Worm (Caenorhabditis elegans): Measurements from ENCODE around the gene F28A12.3.

Gene F28A12.3

DNA sequence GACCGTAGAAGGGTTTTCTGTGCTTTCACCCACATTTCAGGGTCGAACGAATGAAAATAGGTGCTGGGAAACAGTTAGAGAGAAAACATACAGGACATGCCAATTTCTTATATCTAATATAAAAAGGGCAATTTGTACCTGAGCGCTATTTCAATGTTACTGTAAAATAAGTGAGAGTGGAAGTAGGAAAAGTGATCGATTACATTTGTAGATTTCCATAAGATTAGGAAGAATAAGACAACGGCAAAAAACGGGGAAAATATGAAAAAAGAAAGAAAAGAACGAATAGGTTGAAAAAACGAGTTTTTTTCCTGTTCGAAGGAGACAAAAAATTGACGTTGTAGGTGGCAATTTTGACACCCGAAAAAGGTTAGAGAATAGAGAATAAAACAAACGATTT, 27.1 kb upstream of the F28A12.3 start:
- TF ChIP-seq klf-2 (GFP tag; conservative IDR thresholded peaks at IDR 0.05) = no peak
- no peak for TF ChIP-seq ztf-29 (GFP tag; IDR thresholded peaks at IDR 0.05)

DNA sequence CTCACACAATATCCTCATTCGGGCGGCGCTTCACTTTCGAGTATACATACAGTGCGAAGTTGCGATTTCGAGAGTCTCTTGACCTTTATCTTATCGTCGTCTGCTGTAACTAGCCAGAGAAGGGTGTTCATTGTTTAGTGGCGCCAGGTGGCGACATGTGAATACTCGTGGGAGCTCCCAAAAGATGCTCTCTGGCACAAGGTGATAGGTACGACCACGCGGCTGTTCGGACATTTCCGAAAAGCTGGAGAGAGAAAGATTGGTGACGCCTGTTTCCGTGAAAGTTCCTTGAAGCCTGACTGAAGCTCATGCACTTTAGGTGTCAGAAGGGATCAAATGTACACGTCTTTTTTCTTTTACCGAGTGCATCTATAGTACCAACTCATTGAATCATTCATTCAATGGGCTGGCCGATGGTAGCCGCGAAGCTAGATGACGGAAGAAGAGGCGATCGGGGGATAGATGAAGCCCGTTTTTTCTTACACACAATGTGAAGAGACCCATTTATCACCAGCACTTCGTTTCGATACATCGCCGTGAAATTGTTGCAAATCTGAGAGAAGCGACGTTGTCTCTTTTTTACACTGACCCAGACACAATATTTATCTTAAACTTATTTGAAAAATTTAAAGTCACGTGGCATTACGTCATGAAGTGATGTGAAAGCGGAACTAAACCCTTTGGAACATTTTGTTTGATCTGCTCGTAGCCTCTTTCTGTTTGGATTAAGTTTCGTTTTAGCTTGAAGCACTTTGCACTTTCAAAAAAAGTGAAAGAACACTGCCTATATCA, 26.3 kb upstream of the F28A12.3 start:
- no peak for TF ChIP-seq ref-1 (GFP tag; conservative IDR thresholded peaks at IDR 0.05)
- TF ChIP-seq ztf-29 (GFP tag; IDR thresholded peaks at IDR 0.05) = no peak
- TF ChIP-seq med-1 (GFP tag; optimal IDR thresholded peaks at IDR 0.05; ENCODE audit: insufficient read depth) = no peak
- TF ChIP-seq tab-1 (GFP tag; IDR thresholded peaks at IDR 0.05) = no peak
- no peak for TF ChIP-seq T22C8.4 (GFP tag; IDR thresholded peaks at IDR 0.05)
- no peak for TF ChIP-seq flt-1 (GFP tag; IDR thresholded peaks at IDR 0.05)
- no peak for TF ChIP-seq ztf-23 (GFP tag; IDR thresholded peaks at IDR 0.05)
- TF ChIP-seq cog-1 (tag; optimal IDR thresholded peaks at IDR 0.05) = no peak
- no peak for TF ChIP-seq klf-2 (GFP tag; conservative IDR thresholded peaks at IDR 0.05)

DNA sequence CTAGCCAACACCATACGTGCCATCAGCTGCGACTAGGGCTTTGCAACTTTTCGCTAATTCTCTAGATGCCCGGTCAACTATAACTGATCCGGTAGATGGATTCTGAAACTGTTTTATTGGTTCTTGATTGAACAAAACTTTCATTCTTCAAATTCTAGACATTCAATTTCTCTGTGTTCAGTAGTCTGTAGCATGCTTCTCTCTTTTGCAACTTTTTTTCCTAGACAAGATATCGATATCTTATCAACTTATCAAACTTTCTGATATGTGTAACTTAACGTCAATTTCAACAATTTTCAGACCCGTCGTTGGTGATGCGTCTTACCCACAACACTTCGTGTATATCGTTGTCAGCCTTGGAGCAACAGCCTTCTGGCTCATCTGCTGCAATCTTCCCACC, 24.6 kb upstream of the F28A12.3 start, which contains the start of gene ZC190.4:
ZC190.4 (plus strand) TSS at position 301 of the 400 bp plus-strand sequence.
- TF ChIP-seq klf-2 (GFP tag; conservative IDR thresholded peaks at IDR 0.05) (no peak), T22C8.4 (GFP tag; IDR thresholded peaks at IDR 0.05) (no peak), ref-1 (GFP tag; conservative IDR thresholded peaks at IDR 0.05) (no peak), flt-1 (GFP tag; IDR thresholded peaks at IDR 0.05) (no peak), tab-1 (GFP tag; IDR thresholded peaks at IDR 0.05) (no peak), ztf-29 (GFP tag; IDR thresholded peaks at IDR 0.05) (no peak), ztf-23 (GFP tag; IDR thresholded peaks at IDR 0.05) (no peak), cog-1 (tag; optimal IDR thresholded peaks at IDR 0.05) (no peak), med-1 (GFP tag; optimal IDR thresholded peaks at IDR 0.05; ENCODE audit: insufficient read depth) (no peak)

DNA sequence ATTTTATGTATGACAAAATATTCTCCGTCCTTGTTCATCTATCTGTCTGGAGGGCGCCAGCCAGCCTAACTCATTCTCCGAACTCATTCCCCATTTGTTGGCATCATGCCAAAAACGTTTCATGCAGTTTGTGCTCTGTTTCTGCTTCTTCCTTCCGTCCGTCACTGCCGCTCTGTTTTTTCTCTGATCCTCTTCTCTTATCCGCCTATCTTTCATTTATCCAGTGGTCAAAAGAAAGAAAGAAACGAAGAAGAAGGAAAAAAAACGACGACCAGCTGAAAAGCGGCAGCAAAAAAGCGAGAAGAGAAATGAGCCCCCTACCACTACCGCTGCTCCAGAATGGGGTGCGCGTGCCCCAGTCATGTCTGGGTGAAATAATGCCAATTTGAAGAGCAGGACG, 21.9 kb upstream of the F28A12.3 start:
- TF ChIP-seq med-1 (GFP tag; optimal IDR thresholded peaks at IDR 0.05; ENCODE audit: insufficient read depth) (no peak), ztf-29 (GFP tag; IDR thresholded peaks at IDR 0.05) (no peak), flt-1 (GFP tag; IDR thresholded peaks at IDR 0.05) (no peak), cog-1 (tag; optimal IDR thresholded peaks at IDR 0.05) (no peak), ztf-23 (GFP tag; IDR thresholded peaks at IDR 0.05) (no peak), ref-1 (GFP tag; conservative IDR thresholded peaks at IDR 0.05) (no peak), klf-2 (GFP tag; conservative IDR thresholded peaks at IDR 0.05) (no peak)

DNA sequence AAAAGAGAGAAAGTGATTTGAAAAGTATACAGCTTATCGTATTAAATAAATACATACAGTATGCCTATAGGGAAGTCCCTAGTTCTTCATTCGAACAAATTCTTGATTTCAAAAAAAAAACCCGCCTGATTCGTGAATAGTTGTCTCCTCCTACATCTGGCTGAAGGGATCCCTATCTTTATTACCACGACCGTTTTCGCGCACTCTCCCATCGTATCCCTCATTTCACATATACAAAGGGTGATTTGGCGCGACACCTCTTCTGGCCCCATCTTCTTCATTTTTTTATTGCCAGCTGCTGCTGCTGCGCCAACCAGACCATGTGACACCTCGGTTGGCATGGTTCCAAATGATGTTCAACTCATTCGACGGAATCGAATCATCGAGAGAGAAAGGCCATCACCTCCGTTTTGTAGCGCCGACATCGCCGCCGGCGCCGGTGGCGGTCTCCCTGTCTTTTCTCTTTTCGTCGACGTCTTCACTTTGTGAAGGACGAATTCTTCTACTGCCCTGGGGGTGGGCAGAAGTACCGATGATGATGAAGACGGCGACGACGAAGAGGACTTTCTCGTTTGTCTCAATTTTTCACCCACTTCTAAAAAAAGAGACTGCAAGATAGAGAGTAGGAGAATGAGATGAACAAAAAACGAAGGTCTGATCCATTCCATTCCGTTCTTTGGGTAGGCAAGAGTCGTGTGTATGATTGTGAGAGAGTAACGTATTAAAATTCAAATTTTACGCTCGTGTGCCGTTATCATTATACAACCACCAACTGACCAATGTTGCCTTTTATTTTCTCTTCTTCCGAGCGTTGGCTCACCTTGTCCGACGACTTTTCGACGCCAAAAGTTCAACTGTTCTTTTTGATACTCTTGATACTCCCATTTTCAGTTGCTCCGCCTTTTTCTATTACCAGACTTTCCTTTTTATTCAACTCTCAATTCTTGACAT, 21.2 kb upstream of the F28A12.3 start:
- no peak for TF ChIP-seq ztf-29 (GFP tag; IDR thresholded peaks at IDR 0.05)
- TF ChIP-seq ztf-23 (GFP tag; IDR thresholded peaks at IDR 0.05) = no peak
- no peak for TF ChIP-seq med-1 (GFP tag; optimal IDR thresholded peaks at IDR 0.05; ENCODE audit: insufficient read depth)
- no peak for TF ChIP-seq klf-2 (GFP tag; conservative IDR thresholded peaks at IDR 0.05)
- TF ChIP-seq T22C8.4 (GFP tag; IDR thresholded peaks at IDR 0.05) = no peak
- TF ChIP-seq flt-1 (GFP tag; IDR thresholded peaks at IDR 0.05) = no peak
- no peak for TF ChIP-seq cog-1 (tag; optimal IDR thresholded peaks at IDR 0.05)
- no peak for TF ChIP-seq ref-1 (GFP tag; conservative IDR thresholded peaks at IDR 0.05)
- no peak for TF ChIP-seq tab-1 (GFP tag; IDR thresholded peaks at IDR 0.05)

DNA sequence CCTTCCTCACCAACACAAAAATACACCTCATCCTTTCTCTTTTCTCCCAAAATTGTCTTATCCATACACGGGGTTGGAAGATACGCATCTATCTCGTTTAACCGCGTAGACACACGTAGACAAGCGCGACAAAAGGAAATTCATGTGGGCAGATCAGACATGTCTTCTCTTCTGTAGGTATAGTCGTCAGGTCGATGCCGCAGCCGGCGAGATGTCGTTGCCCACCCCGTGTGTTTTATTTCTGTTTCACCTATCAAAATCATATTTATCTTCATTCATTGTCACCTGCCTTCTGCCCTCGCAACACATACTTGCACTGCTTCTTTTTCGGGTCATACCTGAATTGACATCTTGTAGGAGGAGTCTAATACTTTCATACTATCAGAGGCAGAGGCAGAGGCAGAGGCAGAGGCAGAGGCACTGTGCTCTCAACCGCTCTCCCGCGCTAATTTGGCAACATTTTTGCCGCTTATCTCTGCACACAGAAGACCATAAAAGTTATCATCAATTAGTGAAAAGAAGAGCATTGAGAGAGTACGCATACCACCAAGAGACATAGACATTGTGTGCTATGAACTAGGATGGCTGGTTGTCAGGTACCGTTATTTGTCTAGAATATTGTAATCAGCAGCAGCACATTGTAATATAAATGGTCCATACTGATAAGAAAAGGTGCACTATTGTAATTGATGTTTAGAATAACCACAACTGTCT, 20.2 kb upstream of the F28A12.3 start:
- no peak for TF ChIP-seq ztf-29 (GFP tag; IDR thresholded peaks at IDR 0.05)

DNA sequence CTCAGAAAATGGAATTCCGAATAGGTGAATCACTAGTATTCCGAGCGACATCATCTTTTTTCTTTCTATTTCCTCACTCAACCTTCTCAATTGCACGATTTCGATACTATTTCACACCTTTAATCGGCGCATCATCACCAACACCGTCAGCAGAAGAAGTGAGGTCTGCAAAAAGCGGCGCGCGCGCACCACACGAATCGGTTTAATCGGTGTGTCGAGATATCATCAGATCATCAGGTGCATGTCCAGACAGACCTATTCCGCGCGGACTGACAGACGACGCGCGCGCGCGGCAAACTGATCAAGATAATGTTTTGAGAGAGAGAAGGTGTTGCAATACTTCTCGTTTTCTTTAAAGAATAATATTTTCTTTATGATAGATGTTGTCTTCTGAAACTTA, 19.3 kb upstream of the F28A12.3 start:
- TF ChIP-seq T22C8.4 (GFP tag; IDR thresholded peaks at IDR 0.05) = no peak
- TF ChIP-seq flt-1 (GFP tag; IDR thresholded peaks at IDR 0.05) = no peak
- no peak for TF ChIP-seq cog-1 (tag; optimal IDR thresholded peaks at IDR 0.05)
- TF ChIP-seq klf-2 (GFP tag; conservative IDR thresholded peaks at IDR 0.05) = no peak
- no peak for TF ChIP-seq med-1 (GFP tag; optimal IDR thresholded peaks at IDR 0.05; ENCODE audit: insufficient read depth)
- TF ChIP-seq ztf-23 (GFP tag; IDR thresholded peaks at IDR 0.05) = no peak
- no peak for TF ChIP-seq ztf-29 (GFP tag; IDR thresholded peaks at IDR 0.05)
- no peak for TF ChIP-seq tab-1 (GFP tag; IDR thresholded peaks at IDR 0.05)
- TF ChIP-seq ref-1 (GFP tag; conservative IDR thresholded peaks at IDR 0.05) = no peak

DNA sequence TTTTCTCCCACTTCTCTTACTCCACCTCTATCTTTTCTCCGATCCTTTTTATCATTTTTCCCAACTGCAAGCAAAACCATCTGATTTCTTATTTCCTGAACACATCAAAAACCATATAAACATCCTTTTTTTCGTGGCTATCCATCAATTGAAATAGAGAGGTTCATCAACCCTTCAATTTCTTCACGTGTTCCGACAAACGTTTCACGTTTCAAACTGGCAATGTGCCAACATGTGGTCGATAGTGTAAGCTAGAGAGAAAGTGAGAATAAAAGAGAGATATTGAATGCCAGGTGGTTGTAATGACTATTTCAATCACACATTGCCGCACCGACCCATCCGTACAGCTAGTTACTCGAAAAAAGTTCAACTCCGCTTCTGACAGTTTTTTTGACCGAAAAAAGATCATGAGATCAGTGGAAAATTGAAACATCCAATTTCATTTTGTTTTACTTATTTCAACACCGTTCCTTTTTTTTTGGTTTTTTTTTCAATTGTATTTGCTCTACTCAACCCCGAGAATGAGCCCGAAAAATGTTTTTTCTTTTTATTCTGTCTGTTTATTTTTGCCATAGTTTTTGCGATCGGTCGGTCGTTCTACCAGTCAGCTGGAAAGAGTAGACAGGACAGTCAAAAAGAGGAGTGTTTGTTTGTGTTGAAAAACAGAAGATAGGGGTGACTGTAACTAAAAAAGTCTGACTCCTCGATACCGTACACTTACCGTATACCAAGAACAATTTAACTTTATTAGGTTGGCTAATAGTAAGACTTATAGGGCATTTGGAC, 17.6 kb upstream of the F28A12.3 start:
- TF ChIP-seq ztf-29 (GFP tag; IDR thresholded peaks at IDR 0.05) = no peak
- TF ChIP-seq ztf-23 (GFP tag; IDR thresholded peaks at IDR 0.05) = no peak
- TF ChIP-seq cog-1 (tag; optimal IDR thresholded peaks at IDR 0.05) = no peak
- TF ChIP-seq klf-2 (GFP tag; conservative IDR thresholded peaks at IDR 0.05) = no peak
- TF ChIP-seq T22C8.4 (GFP tag; IDR thresholded peaks at IDR 0.05) = no peak
- TF ChIP-seq med-1 (GFP tag; optimal IDR thresholded peaks at IDR 0.05; ENCODE audit: insufficient read depth) = no peak
- TF ChIP-seq flt-1 (GFP tag; IDR thresholded peaks at IDR 0.05) = no peak
- no peak for TF ChIP-seq tab-1 (GFP tag; IDR thresholded peaks at IDR 0.05)
- TF ChIP-seq ref-1 (GFP tag; conservative IDR thresholded peaks at IDR 0.05) = no peak
